Fruit fly (Drosophila melanogaster) whole organism, embryonic: ENCODE measurements around the gene CG18171.

ENCODE experiments used
- CG15514 ChIP-seq: fragments of 200-800 bp; sonication (Bioruptor generic); optimal IDR thresholded peaks from 3 replicates; lab custom pipeline; 2017; ENCODE audit warnings: missing biosample characterization, missing genetic modification characterization, mild to moderate bottlenecking, moderate library complexity, missing genetic modification reagents
- CG1602 ChIP-seq: fragments of 200-800 bp; sonication (Bioruptor generic); optimal IDR thresholded peaks from 3 replicates; lab custom pipeline; 2016; ENCODE audit warnings: missing biosample characterization, missing genetic modification characterization
- CG2678 ChIP-seq: fragments of 200-800 bp; sonication (Bioruptor generic); optimal IDR thresholded peaks from 3 replicates; lab custom pipeline; 2019; ENCODE audit warnings: missing biosample characterization, mild to moderate bottlenecking, missing genetic modification characterization, moderate library complexity
- ewg ChIP-seq: fragments of 200-800 bp; sonication (Bioruptor generic); optimal IDR thresholded peaks from 3 replicates; lab custom pipeline; 2017; ENCODE audit warnings: mild to moderate bottlenecking, missing biosample characterization, missing genetic modification reagents, missing genetic modification characterization
- fd64A ChIP-seq: fragments of 200-800 bp; sonication (Bioruptor generic); optimal IDR thresholded peaks from 3 replicates; lab custom pipeline; 2018; ENCODE audit warnings: missing biosample characterization, mild to moderate bottlenecking, missing genetic modification characterization
- ftz-f1 ChIP-seq: fragments of 200-800 bp; sonication (Bioruptor generic); optimal IDR thresholded peaks from 2 replicates; lab custom pipeline; 2016; ENCODE audit warnings: missing biosample characterization, missing genetic modification characterization
- shn ChIP-seq: fragments of 200-800 bp; sonication (Bioruptor generic); optimal IDR thresholded peaks from 3 replicates; lab custom pipeline; 2016; ENCODE audit warnings: missing biosample characterization, missing genetic modification characterization
- sisA ChIP-seq: fragments of 200-800 bp; sonication (Bioruptor generic); IDR thresholded peaks from 2 replicates; pipeline ENCODE4 v1.3.6; 2022; ENCODE audit warnings: missing biosample characterization, missing genetic modification characterization

DNA sequence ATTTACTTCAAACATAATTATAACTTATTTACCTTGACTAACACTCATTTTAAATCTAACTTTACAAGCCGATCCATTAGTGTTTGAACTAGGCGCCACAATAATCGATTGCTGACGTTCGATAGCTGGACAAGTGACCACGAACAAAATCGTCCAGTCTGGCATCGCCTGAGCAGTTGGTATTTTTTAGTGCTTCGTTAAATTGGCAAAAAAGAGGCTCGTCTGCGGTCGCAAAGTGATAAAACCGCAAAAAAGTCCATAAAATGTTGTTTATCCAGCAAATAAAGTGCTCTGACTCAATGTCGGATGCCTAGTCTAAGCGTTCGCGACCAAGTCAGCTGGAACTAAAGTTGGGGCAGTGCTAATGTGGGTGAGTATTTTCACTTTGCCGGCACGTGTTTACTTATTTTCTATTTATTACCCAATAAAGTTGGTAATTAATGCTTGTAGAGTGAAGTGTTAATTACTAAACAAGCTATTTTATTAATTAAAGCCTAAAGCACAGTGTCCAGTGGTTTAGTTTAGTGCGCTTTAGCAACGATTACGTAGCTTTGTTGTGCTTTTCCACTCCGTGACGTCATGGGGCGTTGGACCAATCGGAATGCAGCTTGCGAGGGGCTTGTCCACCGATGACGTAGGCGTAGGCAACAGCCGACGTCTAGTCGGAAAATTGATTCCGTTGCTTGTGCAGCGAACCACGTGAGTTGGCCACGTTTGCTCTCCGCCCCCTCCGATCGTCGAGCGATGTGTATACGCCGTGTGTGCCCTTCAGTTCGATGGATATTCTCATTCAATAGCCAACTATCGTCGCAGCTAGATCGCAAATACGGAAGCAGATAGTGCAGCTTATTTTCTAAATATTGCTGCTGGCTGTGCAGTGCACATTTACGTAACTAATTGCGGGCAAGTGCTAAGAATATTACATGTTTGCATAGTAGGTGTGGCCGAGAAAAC, 15.7 kb upstream of the CG18171 start, which contains the start of gene Gk2:
- TF ChIP-seq sisA (GFP tag; lab: Robert Waterston, UW) (no peak), fd64A (GFP tag; lab: Kevin White, UChicago) (no peak), shn (GFP tag; lab: Kevin White, UChicago) (no peak), CG1602 (no peak), CG15514 (GFP tag; lab: Kevin White, UChicago) (peak; percentile 35), ewg (GFP tag; lab: Kevin White, UChicago) (no peak), CG2678 (tag; lab: Kevin White, UChicago) (no peak), ftz-f1 (no peak)
